Worm (Caenorhabditis elegans) whole organism, late embryonic: ENCODE results near the gene Y38F1A.2.
A peak's percentile ranks its signal among the peaks of the same experiment; 100 is the strongest.

Source experiments
- C08G9.2 ChIP-seq: sonication (generic microtip); optimal IDR thresholded peaks from 2 replicates; lab custom pipeline; 2016; ENCODE audit warnings: mild to moderate bottlenecking, missing genetic modification characterization, moderate library complexity, missing compliant biosample characterization
- K02D7.2 ChIP-seq: sonication (generic microtip); optimal IDR thresholded peaks from 2 replicates; lab custom pipeline; 2017; ENCODE audit warnings: mild to moderate bottlenecking, missing genetic modification characterization, missing compliant biosample characterization
- T23F11.4 ChIP-seq: fragments of 200-800 bp; sonication (Bioruptor generic); optimal IDR thresholded peaks from 2 replicates; lab custom pipeline; 2018; ENCODE audit warnings: mild to moderate bottlenecking, missing genetic modification characterization, missing compliant biosample characterization
- Y22D7AL.16 ChIP-seq: sonication (generic microtip); optimal IDR thresholded peaks from 2 replicates; lab custom pipeline; 2016; ENCODE audit warnings: missing genetic modification characterization, missing compliant biosample characterization
- ama-1 ChIP-seq: fragments of 150-350 bp; optimal IDR thresholded peaks from 2 replicates; lab custom pipeline; 2014
- ceh-22 ChIP-seq: sonication (generic microtip); optimal IDR thresholded peaks from 2 replicates; lab custom pipeline; 2017; ENCODE audit warnings: missing biosample characterization, missing genetic modification characterization
- ceh-24 ChIP-seq: sonication (generic microtip); optimal IDR thresholded peaks from 2 replicates; lab custom pipeline; 2016; ENCODE audit warnings: mild to moderate bottlenecking, missing genetic modification characterization, missing compliant biosample characterization
- ceh-30 ChIP-seq: fragments of 150-350 bp; optimal IDR thresholded peaks from 2 replicates; lab custom pipeline; 2014; ENCODE audit warnings: missing biosample characterization, missing genetic modification characterization
- ceh-34 ChIP-seq: sonication (generic microtip); optimal IDR thresholded peaks from 2 replicates; lab custom pipeline; 2016; ENCODE audit warnings: mild to moderate bottlenecking, missing genetic modification characterization, missing compliant biosample characterization
- ceh-48 ChIP-seq: sonication (generic microtip); optimal IDR thresholded peaks from 2 replicates; lab custom pipeline; 2016; ENCODE audit warnings: missing genetic modification characterization, inconsistent platforms, missing compliant biosample characterization
- ceh-9 ChIP-seq: sonication (generic microtip); optimal IDR thresholded peaks from 2 replicates; lab custom pipeline; 2016; ENCODE audit warnings: mild to moderate bottlenecking, missing genetic modification characterization, inconsistent platforms, missing compliant biosample characterization
- elt-2 ChIP-seq: sonication (generic microtip); optimal IDR thresholded peaks from 2 replicates; lab custom pipeline; 2016; ENCODE audit warnings: missing genetic modification reagents, missing genetic modification characterization, missing compliant biosample characterization
- elt-4 ChIP-seq: sonication (generic microtip); optimal IDR thresholded peaks from 2 replicates; lab custom pipeline; 2016; ENCODE audit warnings: missing genetic modification characterization, missing compliant biosample characterization
- ets-4 ChIP-seq: sonication (generic microtip); optimal IDR thresholded peaks from 2 replicates; lab custom pipeline; 2016; ENCODE audit warnings: missing genetic modification characterization, missing compliant biosample characterization
- eyg-1 ChIP-seq: sonication (generic microtip); optimal IDR thresholded peaks from 2 replicates; lab custom pipeline; 2016; ENCODE audit warnings: missing genotype, missing genetic modification characterization, missing compliant biosample characterization
- fax-1 ChIP-seq: sonication (generic microtip); optimal IDR thresholded peaks from 2 replicates; lab custom pipeline; 2016; ENCODE audit warnings: missing genotype, missing genetic modification characterization, missing compliant biosample characterization
- fkh-10 ChIP-seq: fragments of 150-350 bp; optimal IDR thresholded peaks from 2 replicates; lab custom pipeline; 2014; ENCODE audit warnings: missing biosample characterization, missing genetic modification reagents, missing genetic modification characterization
- gmeb-2 ChIP-seq: sonication (generic microtip); optimal IDR thresholded peaks from 2 replicates; lab custom pipeline; 2016; ENCODE audit warnings: missing genetic modification characterization, inconsistent platforms, missing compliant biosample characterization
- hlh-6 ChIP-seq: sonication (generic microtip); optimal IDR thresholded peaks from 2 replicates; lab custom pipeline; 2016; ENCODE audit warnings: missing genotype, missing genetic modification characterization, missing compliant biosample characterization
- hlh-8 ChIP-seq: sonication (generic microtip); optimal IDR thresholded peaks from 2 replicates; lab custom pipeline; 2016; ENCODE audit warnings: missing genotype, missing genetic modification characterization, missing compliant biosample characterization
- lim-6 ChIP-seq: sonication (generic microtip); optimal IDR thresholded peaks from 2 replicates; lab custom pipeline; 2016; ENCODE audit warnings: missing genetic modification characterization, missing compliant biosample characterization
- npax-4 ChIP-seq: sonication (generic microtip); optimal IDR thresholded peaks from 2 replicates; lab custom pipeline; 2016; ENCODE audit warnings: missing genetic modification characterization, missing compliant biosample characterization
- odd-2 ChIP-seq: sonication (generic microtip); optimal IDR thresholded peaks from 2 replicates; lab custom pipeline; 2017; ENCODE audit warnings: antibody characterized with exemption, mild to moderate bottlenecking, missing genetic modification characterization, missing compliant biosample characterization
- pag-3 ChIP-seq: sonication (generic microtip); optimal IDR thresholded peaks from 2 replicates; lab custom pipeline; 2016; ENCODE audit warnings: missing compliant biosample characterization, missing genetic modification characterization, borderline replicate concordance
- pax-1 ChIP-seq: fragments of 150-350 bp; optimal IDR thresholded peaks from 2 replicates; lab custom pipeline; 2014; ENCODE audit warnings: missing biosample characterization, missing genetic modification characterization
- pha-2 ChIP-seq: sonication (generic microtip); optimal IDR thresholded peaks from 2 replicates; lab custom pipeline; 2017; ENCODE audit warnings: mild to moderate bottlenecking, missing genetic modification characterization, missing compliant biosample characterization
- pros-1 ChIP-seq: fragments of 150-350 bp; optimal IDR thresholded peaks from 2 replicates; lab custom pipeline; 2014; ENCODE audit warnings: missing biosample characterization, missing genetic modification reagents, missing genetic modification characterization
- ref-2 ChIP-seq: sonication (generic microtip); optimal IDR thresholded peaks from 2 replicates; lab custom pipeline; 2016; ENCODE audit warnings: missing genetic modification characterization, missing compliant biosample characterization
- rnt-1 ChIP-seq: sonication (generic microtip); optimal IDR thresholded peaks from 2 replicates; lab custom pipeline; 2016; ENCODE audit warnings: missing genetic modification characterization, missing compliant biosample characterization
- sox-2 ChIP-seq: fragments of 200-800 bp; sonication (Bioruptor generic); IDR thresholded peaks from 2 replicates; pipeline ENCODE4 v1.3.6; 2022; ENCODE audit warnings: missing genetic modification reagents, missing genetic modification characterization, missing compliant biosample characterization
- tbx-2 ChIP-seq: sonication (generic microtip); optimal IDR thresholded peaks from 2 replicates; lab custom pipeline; 2016; ENCODE audit warnings: missing genetic modification characterization, missing compliant biosample characterization
- tbx-7 ChIP-seq: sonication (generic microtip); optimal IDR thresholded peaks from 2 replicates; lab custom pipeline; 2016; ENCODE audit warnings: missing genotype, missing genetic modification characterization, missing compliant biosample characterization
- unc-3 ChIP-seq, 2 experiments: fragments of 200-800 bp in 1 of 2; sonication (Bioruptor generic) in 1 of 2; sonication (generic microtip) in 1 of 2; conservative IDR thresholded peaks in 1 of 2; optimal IDR thresholded peaks in 1 of 2; 2 replicates each; pipeline versions ENCODE4 v1.3.6 to Lab custom; 2016 to 2022; ENCODE audit warnings: missing compliant biosample characterization in 2 of 2, missing genetic modification characterization in 2 of 2, missing genetic modification reagents in 1 of 2
- unc-55 ChIP-seq: sonication (generic microtip); optimal IDR thresholded peaks from 2 replicates; lab custom pipeline; 2017; ENCODE audit warnings: missing biosample characterization, missing genetic modification reagents, missing genetic modification characterization
- ztf-16 ChIP-seq: sonication (generic microtip); optimal IDR thresholded peaks from 2 replicates; lab custom pipeline; 2017; ENCODE audit warnings: missing genetic modification characterization, missing compliant biosample characterization

Y38F1A.2 gene

ce11 chrII:12966274-12966673 lies 11.5 kb downstream of the Y38F1A.2 start:
- TF ChIP-seq unc-55 (GFP tag; lab: Kevin White, UChicago) (no peak), ama-1 (no peak), C08G9.2 (tag; lab: Kevin White, UChicago) (no peak), tbx-7 (tag; lab: Kevin White, UChicago) (no peak)

DNA sequence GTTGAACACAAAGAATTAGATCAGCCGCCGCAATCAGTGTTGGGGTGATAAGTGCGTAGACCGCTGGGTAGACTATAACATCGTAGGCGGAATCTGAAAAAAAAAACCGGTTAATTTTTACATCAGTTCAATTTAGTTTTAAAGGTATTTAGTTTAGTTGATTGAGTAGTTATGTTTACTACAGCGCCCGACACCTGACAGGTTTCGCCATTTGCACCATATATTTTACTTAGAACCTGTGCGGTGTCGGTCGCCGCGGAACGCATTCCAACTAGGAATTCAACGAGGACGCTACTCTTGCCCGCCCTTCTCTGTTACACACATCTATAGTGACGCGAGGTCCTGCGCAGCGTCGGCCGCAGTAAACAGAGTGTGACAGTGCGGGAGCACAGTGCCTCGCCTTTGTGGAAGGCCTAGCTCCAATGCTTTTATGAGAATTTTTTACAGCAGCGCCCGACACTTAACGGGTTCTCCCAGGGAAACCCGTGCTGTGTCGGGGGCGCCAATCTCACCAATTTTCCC lies 13.8 kb downstream of the Y38F1A.2 start:
- TF ChIP-seq unc-55 (GFP tag; lab: Kevin White, UChicago): no peak
- no peak for TF ChIP-seq pag-3 (tag; lab: Kevin White, UChicago)
- peak; percentile 20 for TF ChIP-seq hlh-6 (tag; lab: Kevin White, UChicago)

- TF ChIP-seq pax-1 (no peak), ceh-24 (tag; lab: Kevin White, UChicago) (no peak), rnt-1 (tag; lab: Kevin White, UChicago) (no peak), odd-2 (tag; lab: Kevin White, UChicago) (no peak), ceh-9 (tag; lab: Kevin White, UChicago) (no peak), ztf-16 (no peak), pha-2 (tag; lab: Kevin White, UChicago) (no peak), pag-3 (tag; lab: Kevin White, UChicago) (no peak)
These were observed 14.9 kb downstream of the Y38F1A.2 start, which contains the start of gene Y38F1A.4 for ce11 chrII:12969622-12970021. TSS of gene Y38F1A.4 (minus strand) at chrII:12969722.

DNA sequence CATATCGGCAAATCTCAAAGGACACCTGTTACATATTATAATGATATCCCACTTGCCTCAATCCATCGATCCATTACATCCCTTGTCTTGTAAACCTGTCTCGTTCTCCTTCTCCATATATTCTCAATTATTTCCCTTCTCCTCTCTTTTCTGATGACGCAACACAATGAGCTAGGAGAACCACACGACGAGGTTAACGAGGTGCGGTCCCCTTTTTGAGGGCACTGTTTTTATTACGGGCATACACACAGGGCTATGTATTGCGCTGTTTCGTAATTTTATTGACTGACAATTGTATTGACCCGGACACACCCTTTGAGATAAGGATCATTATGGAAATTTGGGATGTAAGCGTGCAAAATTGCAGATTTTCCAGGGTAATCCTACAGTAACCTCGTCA lies 23.9 kb downstream of the Y38F1A.2 start:
- no peak for TF ChIP-seq elt-4 (tag; lab: Kevin White, UChicago)
- TF ChIP-seq K02D7.2 (tag; lab: Kevin White, UChicago): no peak
- TF ChIP-seq fkh-10 (GFP tag; lab: Kevin White, UChicago): no peak
- no peak for TF ChIP-seq Y22D7AL.16 (tag; lab: Kevin White, UChicago)
- no peak for TF ChIP-seq ref-2 (tag; lab: Kevin White, UChicago)
- no peak for TF ChIP-seq sox-2 (GFP tag; lab: Robert Waterston, UW)
- TF ChIP-seq unc-3 (GFP tag; conservative IDR thresholded peaks at IDR 0.05; lab: Robert Waterston, UW): no peak
- no peak for TF ChIP-seq unc-3 (tag; optimal IDR thresholded peaks at IDR 0.05; lab: Kevin White, UChicago)
- no peak for TF ChIP-seq hlh-8 (tag; lab: Kevin White, UChicago)

- TF ChIP-seq ama-1 (no peak), tbx-7 (tag; lab: Kevin White, UChicago) (no peak), fax-1 (tag; lab: Kevin White, UChicago) (no peak), elt-2 (tag; lab: Kevin White, UChicago) (peak; percentile 99), ceh-34 (tag; lab: Kevin White, UChicago) (no peak), eyg-1 (tag; lab: Kevin White, UChicago) (no peak)
- TF ChIP-seq, all 69 proteins: peak for 1
These were observed 25.5 kb downstream of the Y38F1A.2 start, which contains the start of gene cyd-1 for ce11 chrII:12980212-12980611. TSS of gene cyd-1 (plus strand) at chrII:12980591.

DNA sequence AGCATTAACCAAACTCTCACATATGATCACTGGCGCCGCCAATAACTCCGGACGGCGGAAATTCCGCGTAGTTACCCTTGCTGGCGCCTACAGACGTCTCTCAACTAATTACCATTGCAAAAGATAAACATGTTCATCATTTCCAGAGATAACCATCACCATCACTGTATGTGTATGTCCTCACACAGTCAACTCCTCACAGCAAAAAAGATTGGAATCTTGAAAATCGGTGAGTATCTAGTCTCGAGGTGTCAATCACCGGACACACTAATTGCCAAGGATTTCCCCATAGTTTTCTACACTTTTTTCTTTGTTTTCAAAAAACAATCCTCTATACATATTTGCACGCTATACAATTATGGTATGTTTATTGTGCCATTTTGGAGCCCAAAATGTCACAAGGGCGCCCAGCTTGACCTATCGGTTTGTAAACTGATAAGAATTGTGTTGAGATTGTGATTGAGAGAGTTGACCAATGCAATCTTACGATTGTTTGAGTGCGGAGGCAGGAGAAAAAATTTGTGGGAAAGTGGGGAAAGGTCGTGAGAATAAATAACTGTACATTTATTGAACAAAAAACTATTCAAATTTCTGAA lies 27.3 kb downstream of the Y38F1A.2 start:
- TF ChIP-seq C08G9.2 (tag; lab: Kevin White, UChicago) (no peak), ets-4 (no peak), fax-1 (tag; lab: Kevin White, UChicago) (no peak), odd-2 (tag; lab: Kevin White, UChicago) (no peak), T23F11.4 (no peak), ceh-30 (no peak), ceh-48 (tag; lab: Kevin White, UChicago) (no peak), sox-2 (GFP tag; lab: Robert Waterston, UW) (no peak), pros-1 (tag; lab: Kevin White, UChicago) (no peak), npax-4 (tag; lab: Kevin White, UChicago) (no peak), tbx-2 (tag; lab: Kevin White, UChicago) (no peak), gmeb-2 (no peak), ceh-9 (tag; lab: Kevin White, UChicago) (no peak), ceh-22 (tag; lab: Kevin White, UChicago) (no peak), unc-3 (GFP tag; conservative IDR thresholded peaks at IDR 0.05; lab: Robert Waterston, UW) (no peak), unc-3 (tag; optimal IDR thresholded peaks at IDR 0.05; lab: Kevin White, UChicago) (no peak), lim-6 (tag; lab: Kevin White, UChicago) (no peak)
